Worm (Caenorhabditis elegans): Measurements from ENCODE around the gene R05A10.3.

ce11 chrIV:14203162-14203561 is 26.9 kb upstream of the R05A10.3 start, which contains the start of gene F02H6.3:
- TF ChIP-seq ama-1 (optimal IDR thresholded peaks at IDR 0.05) (no peak), hmg-4 (GFP tag; optimal IDR thresholded peaks at IDR 0.05) (no peak), aly-1 (tag; optimal IDR thresholded peaks at IDR 0.05) (no peak), hmbx-1 (tag; optimal IDR thresholded peaks at IDR 0.05) (no peak), sea-1 (GFP tag; conservative IDR thresholded peaks at IDR 0.05) (no peak), flt-1 (GFP tag; IDR thresholded peaks at IDR 0.05) (no peak), ets-7 (tag; optimal IDR thresholded peaks at IDR 0.05) (no peak)

Measured in whole organism, early embryonic.